Worm (Caenorhabditis elegans) whole organism, L1 larva: Measurements from ENCODE around the gene M02F4.1.

ENCODE experiments used
- lin-13 ChIP-seq: fragments of 150-350 bp; optimal IDR thresholded peaks from 2 replicates; lab custom pipeline; 2014; ENCODE audit warnings: missing biosample characterization, missing genetic modification reagents, missing genetic modification characterization
- nhr-77 ChIP-seq: fragments of 150-350 bp; optimal IDR thresholded peaks from 2 replicates; lab custom pipeline; 2014; ENCODE audit warnings: missing biosample characterization, missing genetic modification characterization
- pqm-1 ChIP-seq: sonication (generic microtip); optimal IDR thresholded peaks from 3 replicates; lab custom pipeline; 2017; ENCODE audit warnings: missing biosample characterization, missing genetic modification characterization
- sptf-1 ChIP-seq: fragments of 150-350 bp; optimal IDR thresholded peaks from 2 replicates; lab custom pipeline; 2014; ENCODE audit warnings: missing biosample characterization, missing genetic modification characterization
- ztf-11 ChIP-seq, 2 experiments: sonication (generic microtip); optimal IDR thresholded peaks; 2 replicates each; lab custom pipeline; 2016 to 2017; ENCODE audit warnings: missing genetic modification characterization in 2 of 2, missing biosample characterization in 1 of 2, missing compliant biosample characterization in 1 of 2

- TF ChIP-seq ztf-11 (tag; optimal IDR thresholded peaks at IDR 0.05; lab: Kevin White, UChicago) = no peak
- TF ChIP-seq pqm-1 = no peak
- no peak for TF ChIP-seq lin-13
- no peak for TF ChIP-seq nhr-77 (tag; lab: Kevin White, UChicago)
- no peak for TF ChIP-seq sptf-1 (tag; lab: Kevin White, UChicago)
Observed at ce11 chrX:3063274-3063673, 34.3 kb upstream of the M02F4.1 start, which contains the start of gene ceh-30.
